Worm (Caenorhabditis elegans): ENCODE results near the gene C36A4.10.
"Not testable (repeated sequence)": the region's sequence is repeated elsewhere in the genome, so short reads cannot be mapped to it uniquely, and the experiment has no call there.

- TF ChIP-seq nhr-237 (tag; optimal IDR thresholded peaks at IDR 0.05); gei-8 (GFP tag; optimal IDR thresholded peaks at IDR 0.05); zip-11 (GFP tag; IDR thresholded peaks at IDR 0.05); pqm-1 (tag; optimal IDR thresholded peaks at IDR 0.05); dve-1 (tag; optimal IDR thresholded peaks at IDR 0.05; ENCODE audit: insufficient read depth); aly-2 (tag; optimal IDR thresholded peaks at IDR 0.05); ztf-11 (tag; optimal IDR thresholded peaks at IDR 0.05); nhr-25 (tag; optimal IDR thresholded peaks at IDR 0.05; ENCODE audit: borderline replicate concordance, insufficient read depth); spr-3 (GFP tag; optimal IDR thresholded peaks at IDR 0.05); aha-1 (tag): not testable (repeated sequence)
- peak; percentile 71 for TF ChIP-seq tra-1 (GFP tag; IDR thresholded peaks at IDR 0.05)
- peak; percentile 93 for TF ChIP-seq zfp-3 (GFP tag; conservative IDR thresholded peaks at IDR 0.05)
Measured at ce11 chrIII:3854868-3855267, 23.6 kb upstream of the C36A4.10 start.
